Fruit fly (Drosophila melanogaster) whole organism, adult: ENCODE results near the gene CG32829.

Experiments used
- CG12768 ChIP-seq: fragments of 200-800 bp; sonication (Bioruptor generic); optimal IDR thresholded peaks from 2 replicates; lab custom pipeline; 2017; ENCODE audit warnings: missing biosample characterization, missing genetic modification characterization, mild to moderate bottlenecking, moderate library complexity, missing genetic modification reagents
- CG1620 ChIP-seq: fragments of 200-800 bp; sonication (Bioruptor generic); optimal IDR thresholded peaks from 2 replicates; lab custom pipeline; 2016; ENCODE audit warnings: missing biosample characterization, missing genetic modification characterization
- CG33017 ChIP-seq: fragments of 200-800 bp; sonication (Bioruptor generic); optimal IDR thresholded peaks from 2 replicates; lab custom pipeline; 2018; ENCODE audit warnings: missing biosample characterization, mild to moderate bottlenecking, missing genetic modification characterization, moderate library complexity
- CG5204 ChIP-seq: fragments of 200-800 bp; sonication (Bioruptor generic); optimal IDR thresholded peaks from 2 replicates; lab custom pipeline; 2016; ENCODE audit warnings: missing biosample characterization, missing genetic modification characterization

- no peak for TF ChIP-seq CG33017 (tag; lab: Kevin White, UChicago)
- TF ChIP-seq CG5204 (GFP tag; lab: Kevin White, UChicago) = no peak
- TF ChIP-seq CG12768 (GFP tag; lab: Kevin White, UChicago) = no peak
- TF ChIP-seq CG1620 (GFP tag; lab: Kevin White, UChicago) = no peak
Measured at dm6 chr2L:6945088-6945487, 28.8 kb upstream of the CG32829 start, which contains the start of gene Fgop2.
